Fruit fly (Drosophila melanogaster): ENCODE data around the gene sd.

Gene sd

DNA sequence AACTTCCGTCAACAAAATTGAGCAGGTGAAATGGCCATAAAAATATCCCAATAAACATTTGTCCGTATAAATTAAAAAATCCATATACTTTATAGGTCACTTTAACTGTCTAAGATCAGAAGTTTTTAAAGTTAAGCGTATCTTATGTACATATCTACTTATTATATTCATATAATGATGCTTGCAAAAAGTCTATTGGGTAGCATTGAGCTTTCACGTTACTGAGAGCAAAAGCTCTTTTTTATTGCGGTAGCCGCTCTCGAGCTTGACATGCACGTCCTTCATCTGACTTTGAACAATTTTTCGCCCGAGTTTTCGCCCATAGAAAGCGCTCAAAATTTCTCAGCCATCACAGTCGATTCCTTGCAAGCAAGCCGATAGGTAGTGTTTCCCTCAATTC lies 63.7 kb downstream of the sd start, which contains the start of gene Gapdh2 (continued):
- TF ChIP-seq dm (GFP tag; optimal IDR thresholded peaks at IDR 0.05) (peak; percentile 91), ken (GFP tag; IDR thresholded peaks at IDR 0.05) (peak; percentile 98; the same call in 2 of the 3 replicates), onecut (GFP tag; IDR thresholded peaks at IDR 0.05) (peak; percentile 98), Scr (GFP tag; IDR thresholded peaks at IDR 0.05; ENCODE audit: partially characterized antibody) (no peak), Hand (GFP tag; optimal IDR thresholded peaks at IDR 0.05) (peak; percentile 100), CG4424 (GFP tag; optimal IDR thresholded peaks at IDR 0.05) (peak; percentile 99), CG33557 (GFP tag; optimal IDR thresholded peaks at IDR 0.05) (peak; percentile 90), otp (GFP tag; IDR thresholded peaks at IDR 0.05) (peak; percentile 99), CG30020 (tag; optimal IDR thresholded peaks at IDR 0.05) (peak; percentile 90), org-1 (GFP tag; optimal IDR thresholded peaks at IDR 0.05) (peak; percentile 99), CG30431 (GFP tag; optimal IDR thresholded peaks at IDR 0.05) (no peak), CG30403 (GFP tag; optimal IDR thresholded peaks at IDR 0.05) (peak; percentile 99), CG11695 (GFP tag; IDR thresholded peaks at IDR 0.05) (peak; percentile 100), CG17359 (tag; optimal IDR thresholded peaks at IDR 0.05) (peak; percentile 100), CG8290 (GFP tag; optimal IDR thresholded peaks at IDR 0.05) (peak; percentile 92), CG8290 (tag; optimal IDR thresholded peaks at IDR 0.05) (peak; percentile 81 to 98), fru (optimal IDR thresholded peaks at IDR 0.05) (no peak), sob (GFP tag; IDR thresholded peaks at IDR 0.05) (peak; percentile 99), CG32767 (GFP tag; IDR thresholded peaks at IDR 0.05) (peak; percentile 99), B-H1 (GFP tag; IDR thresholded peaks at IDR 0.05) (peak; percentile 99), Abd-B (GFP tag; optimal IDR thresholded peaks at IDR 0.05) (peak; percentile 99), CG18476 (GFP tag; optimal IDR thresholded peaks at IDR 0.05) (peak; percentile 99), HLH54F (GFP tag; optimal IDR thresholded peaks at IDR 0.05) (peak; percentile 96), CG15514 (GFP tag; optimal IDR thresholded peaks at IDR 0.05) (peak; percentile 96), CG1832 (GFP tag; optimal IDR thresholded peaks at IDR 0.05) (no peak), CG6254 (GFP tag; optimal IDR thresholded peaks at IDR 0.05) (peak; percentile 96), CG8944 (GFP tag; optimal IDR thresholded peaks at IDR 0.05) (peak; percentile 93), disco-r (GFP tag; optimal IDR thresholded peaks at IDR 0.05) (peak; percentile 96), dysf (GFP tag; IDR thresholded peaks at IDR 0.05) (peak; percentile 99), insv (GFP tag; optimal IDR thresholded peaks at IDR 0.05) (peak; percentile 14 to 91), hb (GFP tag; IDR thresholded peaks at IDR 0.05; ENCODE audit: partially characterized antibody) (no peak), Dek (tag; optimal IDR thresholded peaks at IDR 0.05) (peak; percentile 100), CG15479 (GFP tag; optimal IDR thresholded peaks at IDR 0.05) (peak; percentile 10), Side (GFP tag; optimal IDR thresholded peaks at IDR 0.05) (peak; percentile 96), CG10979 (tag; optimal IDR thresholded peaks at IDR 0.05) (peak; percentile 98), CG8924 (tag; optimal IDR thresholded peaks at IDR 0.05) (peak; percentile 100), Sox100B (GFP tag; optimal IDR thresholded peaks at IDR 0.05) (peak; percentile 99), YL-1 (GFP tag; optimal IDR thresholded peaks at IDR 0.05) (peak; percentile 99), CG4730 (GFP tag; IDR thresholded peaks at IDR 0.05) (peak; percentile 98), CG3407 (GFP tag; optimal IDR thresholded peaks at IDR 0.05) (peak; percentile 97), klu (GFP tag; IDR thresholded peaks at IDR 0.05) (peak; percentile 97; the same call in 1 of the 2 replicates), croc (GFP tag; conservative IDR thresholded peaks at IDR 0.05) (peak; percentile 96), HLH3B (GFP tag; IDR thresholded peaks at IDR 0.05) (peak; percentile 99), da (GFP tag; optimal IDR thresholded peaks at IDR 0.05) (peak; percentile 89), CoRest (tag; optimal IDR thresholded peaks at IDR 0.05) (peak; percentile 100), knrl (GFP tag; IDR thresholded peaks at IDR 0.05; ENCODE audit: partially characterized antibody) (no peak), CG6175 (GFP tag; IDR thresholded peaks at IDR 0.05) (peak; percentile 98), sd (tag; optimal IDR thresholded peaks at IDR 0.05) (peak; percentile 99), MTF-1 (GFP tag; optimal IDR thresholded peaks at IDR 0.05; ENCODE audit: borderline replicate concordance) (peak; percentile 98), CG10565 (GFP tag; optimal IDR thresholded peaks at IDR 0.05) (peak; percentile 92), kni (GFP tag; optimal IDR thresholded peaks at IDR 0.05) (peak; percentile 99)
